Fruit fly (Drosophila melanogaster) whole organism, prepupa: ENCODE results near the gene CG15922.

ENCODE experiments used
- CG1621 ChIP-seq: fragments of 200-800 bp; sonication (Bioruptor generic); optimal IDR thresholded peaks from 3 replicates; lab custom pipeline; 2018; ENCODE audit warnings: missing biosample characterization, mild to moderate bottlenecking, missing genetic modification characterization
- CG34406 ChIP-seq: fragments of 200-800 bp; sonication (Bioruptor generic); optimal IDR thresholded peaks from 3 replicates; lab custom pipeline; 2016; ENCODE audit warnings: missing biosample characterization, missing genetic modification characterization
- CG6854 ChIP-seq: fragments of 200-800 bp; sonication (Bioruptor generic); optimal IDR thresholded peaks from 2 replicates; lab custom pipeline; 2017; ENCODE audit warnings: missing biosample characterization, mild to moderate bottlenecking, missing genetic modification characterization
- CG8319 ChIP-seq: fragments of 200-800 bp; sonication (Bioruptor generic); optimal IDR thresholded peaks from 3 replicates; lab custom pipeline; 2016; ENCODE audit warnings: missing biosample characterization, missing genetic modification characterization
- Eip75B ChIP-seq: fragments of 200-800 bp; sonication (Bioruptor generic); optimal IDR thresholded peaks from 3 replicates; lab custom pipeline; 2016; ENCODE audit warnings: missing biosample characterization, missing genetic modification characterization
- Hr39 ChIP-seq: fragments of 200-800 bp; sonication (Bioruptor generic); optimal IDR thresholded peaks from 2 replicates; lab custom pipeline; 2016; ENCODE audit warnings: missing biosample characterization, missing genetic modification characterization
- OdsH ChIP-seq: fragments of 200-800 bp; sonication (Bioruptor generic); optimal IDR thresholded peaks from 3 replicates; lab custom pipeline; 2016; ENCODE audit warnings: missing biosample characterization, missing genetic modification characterization
- Smox ChIP-seq: fragments of 200-800 bp; sonication (Bioruptor generic); optimal IDR thresholded peaks from 3 replicates; lab custom pipeline; 2016; ENCODE audit warnings: missing biosample characterization, missing genetic modification characterization
- dac ChIP-seq: fragments of 200-800 bp; sonication (Bioruptor generic); optimal IDR thresholded peaks from 2 replicates; lab custom pipeline; 2017; ENCODE audit warnings: missing biosample characterization, mild to moderate bottlenecking, missing genetic modification characterization
- dsx ChIP-seq: fragments of 200-800 bp; optimal IDR thresholded peaks from 3 replicates; lab custom pipeline; 2019; ENCODE audit warnings: missing biosample characterization, mild to moderate bottlenecking, missing genetic modification characterization, moderate library complexity; ENCODE audit not compliant: poor library complexity, severe bottlenecking

dm6 chr3R:20534575-20534974 lies 25.5 kb downstream of the CG15922 start, which contains the start of the genes MtnE and MtnD:
- TF ChIP-seq Smox (GFP tag; lab: Kevin White, UChicago) (no peak), Hr39 (GFP tag; lab: Kevin White, UChicago) (no peak), OdsH (no peak), CG34406 (no peak), dsx (GFP tag; lab: Kevin White, UChicago) (no peak), dac (no peak), Eip75B (GFP tag; lab: Kevin White, UChicago) (no peak), CG1621 (tag; lab: Kevin White, UChicago) (no peak), CG6854 (GFP tag; lab: Kevin White, UChicago) (no peak), CG8319 (GFP tag; lab: Kevin White, UChicago) (no peak)
